Worm (Caenorhabditis elegans): ENCODE measurements around the gene C16D9.9.

DNA sequence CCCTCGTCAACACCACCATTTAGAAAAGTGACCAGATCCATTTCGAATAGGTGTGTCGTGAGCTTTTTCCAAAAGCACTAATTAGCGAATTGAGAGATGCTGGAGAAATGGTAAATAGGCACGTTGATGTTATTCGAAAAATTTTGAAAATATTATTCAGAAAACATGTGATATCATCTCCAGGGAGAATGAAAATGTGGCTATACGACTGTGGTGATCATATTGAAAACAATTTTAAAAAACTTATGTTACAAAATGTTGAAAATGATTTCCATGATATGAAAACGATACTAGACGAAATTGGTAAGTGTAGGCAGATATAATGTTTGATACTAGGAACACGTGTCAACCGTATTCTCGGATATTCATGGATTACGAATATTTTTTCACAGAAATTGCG lies 37.2 kb upstream of the C16D9.9 start, which contains the start of gene K07C11.10:
- TF ChIP-seq hlh-1 (tag; optimal IDR thresholded peaks at IDR 0.05) (no peak), nhr-28 (tag; optimal IDR thresholded peaks at IDR 0.05) (no peak), nhr-237 (tag; optimal IDR thresholded peaks at IDR 0.05) (no peak), sptf-1 (tag; optimal IDR thresholded peaks at IDR 0.05) (no peak)

All from whole organism, mixed stage, embryonic.